Worm (Caenorhabditis elegans) whole organism, L4/young adult: ENCODE results near the gene F46G10.4.

Experiments
- W03F9.2 ChIP-seq: fragments of 150-350 bp; optimal IDR thresholded peaks from 2 replicates; lab custom pipeline; 2014; ENCODE audit warnings: missing biosample characterization, missing genetic modification characterization
- dao-5 ChIP-seq: sonication (generic microtip); optimal IDR thresholded peaks from 2 replicates; lab custom pipeline; 2016; ENCODE audit warnings: missing genotype, missing genetic modification characterization, moderate library complexity, missing compliant biosample characterization
- him-1 ChIP-seq: sonication (generic microtip); optimal IDR thresholded peaks from 2 replicates; lab custom pipeline; 2016; ENCODE audit warnings: missing genotype, missing genetic modification reagents, missing genetic modification characterization, missing compliant biosample characterization

- TF ChIP-seq him-1 (tag; lab: Kevin White, UChicago) (no peak), dao-5 (tag; lab: Kevin White, UChicago) (no peak), W03F9.2 (tag; lab: Kevin White, UChicago) (no peak)
Observed at ce11 chrX:13359800-13360199, 26.0 kb downstream of the F46G10.4 start.
